Fruit fly (Drosophila melanogaster) whole organism, embryonic: ENCODE measurements around the gene CG1575.

Experiments used
- Antp ChIP-seq: fragments of 200-800 bp; sonication (Bioruptor generic); optimal IDR thresholded peaks from 3 replicates; lab custom pipeline; 2016; ENCODE audit warnings: missing biosample characterization, missing genetic modification characterization
- CG1024 ChIP-seq: fragments of 200-800 bp; sonication (Bioruptor generic); IDR thresholded peaks from 2 replicates; pipeline ENCODE4 v1.3.6; 2022; ENCODE audit warnings: missing biosample characterization, missing genetic modification characterization
- CG11695 ChIP-seq: fragments of 200-800 bp; sonication (Bioruptor generic); IDR thresholded peaks from 3 replicates; pipeline ENCODE4 v1.3.6; 2022; ENCODE audit warnings: missing biosample characterization, missing genetic modification characterization
- CG12155 ChIP-seq: fragments of 200-800 bp; sonication (Bioruptor generic); optimal IDR thresholded peaks from 3 replicates; lab custom pipeline; 2016; ENCODE audit warnings: missing biosample characterization, missing genetic modification characterization
- CG1233 ChIP-seq: fragments of 200-800 bp; sonication (Bioruptor generic); optimal IDR thresholded peaks from 4 replicates; lab custom pipeline; 2018; ENCODE audit warnings: missing biosample characterization, mild to moderate bottlenecking, missing genetic modification characterization
- CG13287 ChIP-seq: fragments of 200-800 bp; sonication (Bioruptor generic); IDR thresholded peaks from 2 replicates; pipeline ENCODE4 v1.3.6; 2022; ENCODE audit warnings: missing biosample characterization, missing genetic modification characterization; ENCODE audit not compliant: partially characterized antibody
- CG13624 ChIP-seq: fragments of 200-800 bp; sonication (Bioruptor generic); optimal IDR thresholded peaks from 2 replicates; lab custom pipeline; 2016; ENCODE audit warnings: missing biosample characterization, missing genetic modification characterization
- CG15073 ChIP-seq: fragments of 200-800 bp; sonication (Bioruptor generic); optimal IDR thresholded peaks from 2 replicates; lab custom pipeline; 2016; ENCODE audit warnings: missing biosample characterization, missing genetic modification characterization
- CG15269 ChIP-seq: fragments of 200-800 bp; sonication (Bioruptor generic); optimal IDR thresholded peaks from 2 replicates; lab custom pipeline; 2018; ENCODE audit warnings: missing biosample characterization, mild to moderate bottlenecking, missing genetic modification characterization, moderate library complexity
- CG15479 ChIP-seq: fragments of 200-800 bp; sonication (Bioruptor generic); optimal IDR thresholded peaks from 3 replicates; lab custom pipeline; 2019; ENCODE audit warnings: missing biosample characterization, mild to moderate bottlenecking, missing genetic modification characterization, moderate library complexity
- CG15696 ChIP-seq: fragments of 200-800 bp; sonication (Bioruptor generic); optimal IDR thresholded peaks from 2 replicates; lab custom pipeline; 2019; ENCODE audit warnings: missing biosample characterization, mild to moderate bottlenecking, missing genetic modification characterization, moderate library complexity
- CG16815 ChIP-seq: fragments of 200-800 bp; sonication (Bioruptor generic); optimal IDR thresholded peaks from 3 replicates; lab custom pipeline; 2017; ENCODE audit warnings: missing biosample characterization, mild to moderate bottlenecking, missing genetic modification characterization
- CG17328 ChIP-seq: fragments of 200-800 bp; sonication (Bioruptor generic); IDR thresholded peaks from 2 replicates; pipeline ENCODE4 v1.3.6; 2022; ENCODE audit warnings: missing biosample characterization, missing genetic modification characterization
- CG17802 ChIP-seq: fragments of 200-800 bp; sonication (Bioruptor generic); optimal IDR thresholded peaks from 2 replicates; lab custom pipeline; 2018; ENCODE audit warnings: missing biosample characterization, mild to moderate bottlenecking, missing genetic modification characterization, moderate library complexity
- CG2129 ChIP-seq: fragments of 200-800 bp; sonication (Bioruptor generic); IDR thresholded peaks from 2 replicates; pipeline ENCODE4 v1.3.6; 2022; ENCODE audit warnings: missing biosample characterization, missing genetic modification characterization; ENCODE audit not compliant: partially characterized antibody
- CG3847 ChIP-seq: fragments of 200-800 bp; sonication (Bioruptor generic); IDR thresholded peaks from 2 replicates; pipeline ENCODE4 v1.3.6; 2022; ENCODE audit warnings: missing biosample characterization, missing genetic modification characterization
- CG3995 ChIP-seq: fragments of 200-800 bp; sonication (Bioruptor generic); optimal IDR thresholded peaks from 3 replicates; lab custom pipeline; 2016; ENCODE audit warnings: missing biosample characterization, missing genetic modification characterization
- CG4424 ChIP-seq: fragments of 200-800 bp; sonication (Bioruptor generic); optimal IDR thresholded peaks from 3 replicates; lab custom pipeline; 2016; ENCODE audit warnings: missing biosample characterization, missing genetic modification characterization
- CG6254 ChIP-seq: fragments of 200-800 bp; sonication (Bioruptor generic); optimal IDR thresholded peaks from 3 replicates; lab custom pipeline; 2017; ENCODE audit warnings: mild to moderate bottlenecking, missing biosample characterization, missing genetic modification reagents, missing genetic modification characterization
- CG6272 ChIP-seq: fragments of 200-800 bp; sonication (Bioruptor generic); IDR thresholded peaks from 2 replicates; pipeline ENCODE4 v1.3.6; 2022; ENCODE audit warnings: missing biosample characterization, missing genetic modification characterization
- CG7357 ChIP-seq: fragments of 200-800 bp; sonication (Bioruptor generic); IDR thresholded peaks from 3 replicates; pipeline ENCODE4 v1.3.6; 2022; ENCODE audit warnings: missing biosample characterization, missing genetic modification characterization
- CG7372 ChIP-seq: fragments of 200-800 bp; sonication (Bioruptor generic); IDR thresholded peaks from 2 replicates; pipeline ENCODE4 v1.3.6; 2022; ENCODE audit warnings: missing biosample characterization, missing genetic modification characterization
- CG7928 ChIP-seq: fragments of 200-800 bp; sonication (Bioruptor generic); optimal IDR thresholded peaks from 2 replicates; lab custom pipeline; 2017; ENCODE audit warnings: missing biosample characterization, mild to moderate bottlenecking, missing genetic modification characterization
- CG8281 ChIP-seq: fragments of 200-800 bp; sonication (Bioruptor generic); optimal IDR thresholded peaks from 2 replicates; lab custom pipeline; 2018; ENCODE audit warnings: missing biosample characterization, mild to moderate bottlenecking, missing genetic modification characterization, moderate library complexity
- CG8388 ChIP-seq: fragments of 200-800 bp; sonication (Bioruptor generic); optimal IDR thresholded peaks from 2 replicates; lab custom pipeline; 2019; ENCODE audit warnings: missing biosample characterization, mild to moderate bottlenecking, missing genetic modification characterization, moderate library complexity
- CkIIα-i1 ChIP-seq: fragments of 200-800 bp; sonication (Bioruptor generic); IDR thresholded peaks from 2 replicates; pipeline ENCODE4 v1.3.6; 2022; ENCODE audit warnings: missing biosample characterization, missing genetic modification characterization
- D ChIP-seq, 2 experiments: fragments of 200-800 bp in 1 of 2; fragments of >200 bp in 1 of 2; sonication (Bioruptor generic) in 1 of 2; optimal IDR thresholded peaks; 2 replicates in 1 of 2; 3 replicates in 1 of 2; lab custom pipeline; 2017; ENCODE audit warnings: mild to moderate bottlenecking in 1 of 2, missing biosample characterization in 1 of 2, missing genetic modification characterization in 1 of 2, missing genetic modification reagents in 1 of 2
- Dek ChIP-seq: fragments of 200-800 bp; sonication (Bioruptor generic); optimal IDR thresholded peaks from 3 replicates; lab custom pipeline; 2019; ENCODE audit warnings: missing biosample characterization, mild to moderate bottlenecking, missing genetic modification characterization, moderate library complexity
- Drgx ChIP-seq: fragments of 200-800 bp; sonication (Bioruptor generic); IDR thresholded peaks from 2 replicates; pipeline ENCODE4 v1.3.6; 2022; ENCODE audit warnings: missing biosample characterization, missing genetic modification characterization
- Fer1 ChIP-seq: fragments of 200-800 bp; sonication (Bioruptor generic); optimal IDR thresholded peaks from 2 replicates; lab custom pipeline; 2017; ENCODE audit warnings: missing biosample characterization, mild to moderate bottlenecking, missing genetic modification characterization
- HLH54F ChIP-seq: fragments of 200-800 bp; sonication (Bioruptor generic); optimal IDR thresholded peaks from 3 replicates; lab custom pipeline; 2016; ENCODE audit warnings: missing biosample characterization, missing genetic modification characterization
- Med ChIP-seq: fragments of 200-800 bp; sonication (Bioruptor generic); peaks from one replicate; lab custom pipeline; 2016; ENCODE audit warnings: missing biosample characterization, missing genetic modification characterization, mild to moderate bottlenecking, inconsistent platforms, moderate library complexity
- Neu2 ChIP-seq: fragments of 200-800 bp; sonication (Bioruptor generic); optimal IDR thresholded peaks from 3 replicates; lab custom pipeline; 2016; ENCODE audit warnings: missing biosample characterization, missing genetic modification characterization, borderline replicate concordance
- Poxn ChIP-seq: fragments of 200-800 bp; sonication (Bioruptor generic); IDR thresholded peaks from 2 replicates; pipeline ENCODE4 v1.3.6; 2022; ENCODE audit warnings: missing biosample characterization, missing genetic modification characterization
- al ChIP-seq: fragments of 200-800 bp; sonication (Bioruptor generic); IDR thresholded peaks from 2 replicates; pipeline ENCODE4 v1.3.6; 2022; ENCODE audit warnings: missing biosample characterization, missing genetic modification characterization
- bowl ChIP-seq: fragments of 200-800 bp; sonication (Bioruptor generic); IDR thresholded peaks from 2 replicates; pipeline ENCODE4 v1.3.6; 2022; ENCODE audit warnings: missing biosample characterization, missing genetic modification characterization
- emc ChIP-seq: fragments of 200-800 bp; sonication (Bioruptor generic); optimal IDR thresholded peaks from 2 replicates; lab custom pipeline; 2016; ENCODE audit warnings: missing biosample characterization, missing genetic modification characterization
- gce ChIP-seq: fragments of 200-800 bp; sonication (Bioruptor generic); IDR thresholded peaks from 3 replicates; pipeline ENCODE4 v1.3.6; 2022; ENCODE audit warnings: missing biosample characterization, missing genetic modification characterization
- gsb ChIP-seq: fragments of 200-800 bp; sonication (Bioruptor generic); IDR thresholded peaks from 2 replicates; pipeline ENCODE4 v1.3.6; 2022; ENCODE audit warnings: missing biosample characterization, missing genetic modification characterization
- org-1 ChIP-seq: fragments of 200-800 bp; sonication (Bioruptor generic); optimal IDR thresholded peaks from 2 replicates; lab custom pipeline; 2017; ENCODE audit warnings: missing biosample characterization, missing genetic modification characterization
- pum ChIP-seq: fragments of 200-800 bp; sonication (Bioruptor generic); optimal IDR thresholded peaks from 2 replicates; lab custom pipeline; 2016; ENCODE audit warnings: missing biosample characterization, missing genetic modification characterization
- pzg ChIP-seq: fragments of 200-800 bp; sonication (Bioruptor generic); optimal IDR thresholded peaks from 3 replicates; lab custom pipeline; 2018; ENCODE audit warnings: missing biosample characterization, mild to moderate bottlenecking, missing genetic modification characterization, moderate library complexity
- sd ChIP-seq: fragments of 200-800 bp; sonication (Bioruptor generic); optimal IDR thresholded peaks from 3 replicates; lab custom pipeline; 2018; ENCODE audit warnings: missing biosample characterization, mild to moderate bottlenecking, missing genetic modification characterization, moderate library complexity
- slbo ChIP-seq: fragments of 200-800 bp; sonication (Bioruptor generic); IDR thresholded peaks from 2 replicates; pipeline ENCODE4 v1.3.6; 2022; ENCODE audit warnings: missing biosample characterization, missing genetic modification characterization
- tgo ChIP-seq: fragments of 200-800 bp; sonication (Bioruptor generic); IDR thresholded peaks from 3 replicates; pipeline ENCODE4 v1.3.6; 2022; ENCODE audit warnings: missing biosample characterization, missing genetic modification characterization
- usp ChIP-seq: fragments of >200 bp; optimal IDR thresholded peaks from 2 replicates; lab custom pipeline; 2017; ENCODE audit warnings: missing biosample characterization, missing genetic modification characterization
- wor ChIP-seq: fragments of 200-800 bp; sonication (Bioruptor generic); IDR thresholded peaks from 2 replicates; pipeline ENCODE4 v1.3.6; 2022; ENCODE audit warnings: missing biosample characterization, missing genetic modification characterization
- z ChIP-seq: fragments of 200-800 bp; sonication (Bioruptor generic); IDR thresholded peaks from 3 replicates; pipeline ENCODE4 v1.3.6; 2022; ENCODE audit warnings: missing biosample characterization, missing genetic modification characterization
- zf30C ChIP-seq: fragments of 200-800 bp; sonication (Bioruptor generic); optimal IDR thresholded peaks from 3 replicates; lab custom pipeline; 2018; ENCODE audit warnings: missing biosample characterization, mild to moderate bottlenecking, missing genetic modification characterization

Gene CG1575

dm6 chrX:8114476-8115342, 2.1 kb upstream of the CG1575 start (continued):
- 0 out of 2 replicates have a peak, but pooled peaks have one; percentile 24 for TF ChIP-seq CG17328 (GFP tag; lab: Robert Waterston, UW)
- no peak for TF ChIP-seq CG7928 (GFP tag; lab: Kevin White, UChicago)
- TF ChIP-seq wor (GFP tag; lab: Robert Waterston, UW) = no peak
- TF ChIP-seq CG7372 (GFP tag; lab: Robert Waterston, UW) = peak; percentile 70
- peak; percentile 15 for TF ChIP-seq pum (GFP tag; lab: Kevin White, UChicago)
- TF ChIP-seq CG12155 = peak; percentile 41
- TF ChIP-seq CG16815 (GFP tag; lab: Kevin White, UChicago) = no peak
- TF ChIP-seq gce = peak; percentile 53; the same call in 1 of the 3 replicates
- TF ChIP-seq pzg (GFP tag; lab: Kevin White, UChicago) = no peak
- peak; percentile 84 for TF ChIP-seq CG15269
- TF ChIP-seq CG6272 = no peak
- peak; percentile 41 for TF ChIP-seq sd (tag; lab: Kevin White, UChicago)
- peak; percentile 33 for TF ChIP-seq HLH54F (GFP tag; lab: Kevin White, UChicago)
- TF ChIP-seq CG17802 (tag; lab: Kevin White, UChicago) = no peak
- TF ChIP-seq slbo (GFP tag; lab: Robert Waterston, UW) = peak; percentile 78
- no peak for TF ChIP-seq CG15479
- peak; percentile 49 for TF ChIP-seq CG1233 (GFP tag; lab: Kevin White, UChicago)
- TF ChIP-seq gsb (GFP tag; lab: Robert Waterston, UW) = 0 out of 2 replicates have a peak, but pooled peaks have one; percentile 33
- TF ChIP-seq CG8388 = peak; percentile 43
- TF ChIP-seq emc (GFP tag; lab: Kevin White, UChicago) = peak; percentile 31
- peak; percentile 41 for TF ChIP-seq CG3847 (GFP tag; lab: Robert Waterston, UW)
- no peak for TF ChIP-seq CG7357 (GFP tag; lab: Robert Waterston, UW)
- no peak for TF ChIP-seq zf30C (GFP tag; lab: Kevin White, UChicago)
- peak; percentile 58 for TF ChIP-seq org-1 (GFP tag; lab: Kevin White, UChicago)
- no peak for TF ChIP-seq Neu2
- no peak for TF ChIP-seq D (optimal IDR thresholded peaks at IDR 0.05; lab: Kevin White, UChicago)
- TF ChIP-seq D (GFP tag; optimal IDR thresholded peaks at IDR 0.05; lab: Kevin White, UChicago) = peak; percentile 21
- no peak for TF ChIP-seq CG1024 (GFP tag; lab: Robert Waterston, UW)
- no peak for TF ChIP-seq Antp
- TF ChIP-seq Drgx (GFP tag; lab: Robert Waterston, UW) = peak; percentile 9; the same call in 1 of the 2 replicates
- TF ChIP-seq usp = no peak
- no peak for TF ChIP-seq bowl (GFP tag; lab: Robert Waterston, UW)
- no peak for TF ChIP-seq CG15073
- TF ChIP-seq Fer1 (GFP tag; lab: Kevin White, UChicago) = peak; percentile 81
- TF ChIP-seq CG11695 = peak; percentile 88
- no peak for TF ChIP-seq CG13287 (GFP tag; lab: Robert Waterston, UW)
- peak; percentile 48 for TF ChIP-seq CG4424
- TF ChIP-seq CG3995 = no peak
- peak; percentile 15 for TF ChIP-seq CG15696 (tag; lab: Kevin White, UChicago)
- no peak for TF ChIP-seq CG2129
- no peak for TF ChIP-seq z
- TF ChIP-seq al (GFP tag; lab: Robert Waterston, UW) = peak; percentile 57
- peak; percentile 86 for TF ChIP-seq Med
- peak; percentile 42; the same call in 2 of the 3 replicates for TF ChIP-seq tgo (GFP tag; lab: Robert Waterston, UW)
- peak; percentile 61 for TF ChIP-seq Dek (tag; lab: Kevin White, UChicago)
- TF ChIP-seq Poxn (GFP tag; lab: Robert Waterston, UW) = peak; percentile 47; the same call in 1 of the 2 replicates
- no peak for TF ChIP-seq CG8281
- peak; percentile 13 for TF ChIP-seq CG6254 (GFP tag; lab: Kevin White, UChicago)
- peak; percentile 65 for TF ChIP-seq CG13624 (GFP tag; lab: Kevin White, UChicago)
- TF ChIP-seq CkIIα-i1 = no peak
